Fruit fly (Drosophila melanogaster): ENCODE measurements around the gene Hsp60D.
A peak's percentile ranks its signal among the peaks of the same experiment; 100 is the strongest.

Gene Hsp60D

dm6 chr2L:13414525-13415481 is 34.5 kb downstream of the Hsp60D start, which contains the start of the genes CG16956, CG42784 and CG43850 (continued):
- TF ChIP-seq CG10274 (GFP tag; optimal IDR thresholded peaks at IDR 0.05) (peak; percentile 23), Bdp1 (GFP tag; optimal IDR thresholded peaks at IDR 0.05) (no peak), ATbp (GFP tag; optimal IDR thresholded peaks at IDR 0.05) (peak; percentile 66), CG8290 (GFP tag; optimal IDR thresholded peaks at IDR 0.05) (no peak), CG8290 (tag; optimal IDR thresholded peaks at IDR 0.05) (peak in 1 of 2 experiments; percentile 87), pnt (GFP tag; optimal IDR thresholded peaks at IDR 0.05) (no peak), kni (GFP tag; optimal IDR thresholded peaks at IDR 0.05) (no peak), Hand (GFP tag; optimal IDR thresholded peaks at IDR 0.05) (peak; percentile 88), Hsf (GFP tag; optimal IDR thresholded peaks at IDR 0.05) (peak; percentile 17), E2f2 (GFP tag; IDR thresholded peaks at IDR 0.05) (no peak; the same call in 1 of the 2 replicates), caup (GFP tag; optimal IDR thresholded peaks at IDR 0.05; ENCODE audit: severe bottlenecking) (peak; percentile 89), CG3995 (GFP tag; optimal IDR thresholded peaks at IDR 0.05) (no peak), CG3065 (GFP tag; optimal IDR thresholded peaks at IDR 0.05) (no peak), CG2120 (GFP tag; optimal IDR thresholded peaks at IDR 0.05) (no peak), CG4820 (GFP tag; optimal IDR thresholded peaks at IDR 0.05) (no peak), Blimp-1 (GFP tag; optimal IDR thresholded peaks at IDR 0.05) (no peak), Fer2 (tag; optimal IDR thresholded peaks at IDR 0.05) (peak; percentile 46), cg (GFP tag; optimal IDR thresholded peaks at IDR 0.05) (no peak), CG11696 (GFP tag; IDR thresholded peaks at IDR 0.05) (0 out of 2 replicates have a peak, but pooled peaks have one; percentile 20), Deaf1 (tag; optimal IDR thresholded peaks at IDR 0.05) (peak; percentile 48), CG12744 (GFP tag; optimal IDR thresholded peaks at IDR 0.05) (no peak), CG13775 (GFP tag; optimal IDR thresholded peaks at IDR 0.05) (peak; percentile 56), Doc2 (GFP tag; IDR thresholded peaks at IDR 0.05) (no peak), HmgZ (tag; optimal IDR thresholded peaks at IDR 0.05) (peak; percentile 2), tup (GFP tag; optimal IDR thresholded peaks at IDR 0.05) (no peak), h (optimal IDR thresholded peaks at IDR 0.05) (no peak), az2 (GFP tag; optimal IDR thresholded peaks at IDR 0.05) (no peak), chinmo (GFP tag; IDR thresholded peaks at IDR 0.05; ENCODE audit: partially characterized antibody) (no peak), CG10654 (GFP tag; optimal IDR thresholded peaks at IDR 0.05) (no peak), ab (GFP tag; optimal IDR thresholded peaks at IDR 0.05) (no peak), CG11504 (tag; optimal IDR thresholded peaks at IDR 0.05) (peak; percentile 57), ci (GFP tag; IDR thresholded peaks at IDR 0.05) (peak; percentile 85)

- no peak for TF ChIP-seq CG4617 (GFP tag; optimal IDR thresholded peaks at IDR 0.05; ENCODE audit: borderline replicate concordance)
- TF ChIP-seq CG17612 (GFP tag; IDR thresholded peaks at IDR 0.05): no peak
- TF ChIP-seq CG6813 (GFP tag; optimal IDR thresholded peaks at IDR 0.05): no peak
Measured at dm6 chr2L:13412219-13412618, 37.1 kb downstream of the Hsp60D start, which contains the start of gene Flad2. Gene Flad2 (plus strand): TSS chr2L:13412519.

- TF ChIP-seq CG15601 (tag; optimal IDR thresholded peaks at IDR 0.05) (no peak), CG14710 (tag; optimal IDR thresholded peaks at IDR 0.05) (no peak), inv (GFP tag; IDR thresholded peaks at IDR 0.05; ENCODE audit: partially characterized antibody) (no peak), Gug (GFP tag; IDR thresholded peaks at IDR 0.05) (no peak), CG4730 (GFP tag; IDR thresholded peaks at IDR 0.05) (no peak), CG14860 (GFP tag; IDR thresholded peaks at IDR 0.05; ENCODE audit: partially characterized antibody) (0 out of 3 replicates have a peak, but pooled peaks have one; percentile 12)
Measured at dm6 chr2L:13411566-13411965, 37.7 kb downstream of the Hsp60D start, which contains the start of gene Vm34Ca. Gene Vm34Ca (minus strand): TSS chr2L:13411631.
